Worm (Caenorhabditis elegans) whole organism, dauer: ENCODE results near the gene pyp-1.

Source experiments
- unc-62 ChIP-seq: sonication (generic microtip); optimal IDR thresholded peaks from 2 replicates; lab custom pipeline; 2017; ENCODE audit warnings: missing biosample characterization, missing genetic modification reagents, missing genetic modification characterization

The pyp-1 gene

ce11 chrIV:10003372-10003771 lies 4.6 kb upstream of the pyp-1 start, which contains the start of the genes C47E12.2 and sars-1:
Gene C47E12.2, minus strand, starts transcription at chrIV:10003502.
Gene sars-1, plus strand, starts transcription at chrIV:10003726.
- no peak for TF ChIP-seq unc-62 (GFP tag; lab: Kevin White, UChicago)

- no peak for TF ChIP-seq unc-62 (GFP tag; lab: Kevin White, UChicago)
Measured at ce11 chrIV:10001748-10002147, 3.0 kb upstream of the pyp-1 start, which contains the start of gene C47E12.3. Gene C47E12.3, minus strand, starts transcription at chrIV:10001848.

ce11 chrIV:9994895-9995394 lies 3.8 kb downstream of the pyp-1 start, which contains the start of gene uba-1:
Gene uba-1, minus strand, starts transcription at chrIV:9994945.
- no peak for TF ChIP-seq unc-62 (GFP tag; lab: Kevin White, UChicago)

- TF ChIP-seq unc-62 (GFP tag; lab: Kevin White, UChicago), result no peak
Measured at ce11 chrIV:9993403-9994132, 5.2 kb downstream of the pyp-1 start.

- TF ChIP-seq unc-62 (GFP tag; lab: Kevin White, UChicago), result no peak
Measured at ce11 chrIV:9989416-9989815, 9.3 kb downstream of the pyp-1 start.

ce11 chrIV:9982895-9983294 lies 15.8 kb downstream of the pyp-1 start, which contains the start of gene mam-2:
Gene mam-2, plus strand, starts transcription at chrIV:9983195.
- no peak for TF ChIP-seq unc-62 (GFP tag; lab: Kevin White, UChicago)

ce11 chrIV:9982226-9982794 lies 16.4 kb downstream of the pyp-1 start, which contains the start of gene rrp-1:
Gene rrp-1, minus strand, starts transcription at chrIV:9982276.
- TF ChIP-seq unc-62 (GFP tag; lab: Kevin White, UChicago), result no peak

ce11 chrIV:9977602-9978172 lies 21.0 kb downstream of the pyp-1 start, which contains the start of gene dhp-2:
Gene dhp-2, plus strand, starts transcription at chrIV:9978122.
- no peak for TF ChIP-seq unc-62 (GFP tag; lab: Kevin White, UChicago)

ce11 chrIV:9976284-9976683 lies 22.4 kb downstream of the pyp-1 start, which contains the start of gene C47E12.14:
Gene C47E12.14, minus strand, starts transcription at chrIV:9976384.
- no peak for TF ChIP-seq unc-62 (GFP tag; lab: Kevin White, UChicago)

ce11 chrIV:9974392-9974791 lies 24.3 kb downstream of the pyp-1 start, which contains the start of gene C47E12.9:
Gene C47E12.9, plus strand, starts transcription at chrIV:9974692.
- no peak for TF ChIP-seq unc-62 (GFP tag; lab: Kevin White, UChicago)

ce11 chrIV:9972629-9973028 lies 26.1 kb downstream of the pyp-1 start, which contains the start of the genes C47E12.12 and C47E12.10:
Gene C47E12.12, minus strand, starts transcription at chrIV:9972729.
Gene C47E12.10, plus strand, starts transcription at chrIV:9972800.
- TF ChIP-seq unc-62 (GFP tag; lab: Kevin White, UChicago), result no peak

- TF ChIP-seq unc-62 (GFP tag; lab: Kevin White, UChicago), result no peak
Measured at ce11 chrIV:9969081-9969480, 29.6 kb downstream of the pyp-1 start, which contains the start of the genes kin-5 and C47E12.11. Gene kin-5, minus strand, starts transcription at chrIV:9969181. Gene C47E12.11, plus strand, starts transcription at chrIV:9969400.

ce11 chrIV:9963945-9964344 lies 34.8 kb downstream of the pyp-1 start, which contains the start of gene T13H10.2:
Gene T13H10.2, plus strand, starts transcription at chrIV:9964245.
- TF ChIP-seq unc-62 (GFP tag; lab: Kevin White, UChicago), result no peak

ce11 chrIV:9953333-9953732 lies 45.4 kb downstream of the pyp-1 start, which contains the start of gene gon-1:
Gene gon-1, minus strand, starts transcription at chrIV:9953433.
- TF ChIP-seq unc-62 (GFP tag; lab: Kevin White, UChicago), result no peak

- TF ChIP-seq unc-62 (GFP tag; lab: Kevin White, UChicago), result no peak
Measured at ce11 chrIV:9948035-9948434, 50.7 kb downstream of the pyp-1 start.
